Worm (Caenorhabditis elegans) whole organism, L3 larva: Measurements from ENCODE around the gene col-159.

ENCODE experiments used
- ZK546.5 ChIP-seq: sonication (generic microtip); optimal IDR thresholded peaks from 2 replicates; lab custom pipeline; 2017; ENCODE audit warnings: missing biosample characterization, missing genetic modification characterization
- ama-1 ChIP-seq: fragments of 150-350 bp; optimal IDR thresholded peaks from 2 replicates; lab custom pipeline; 2018
- ceh-28 ChIP-seq: fragments of 150-350 bp; optimal IDR thresholded peaks from 2 replicates; lab custom pipeline; 2014; ENCODE audit warnings: missing biosample characterization, missing genetic modification reagents, missing genetic modification characterization
- ceh-82 ChIP-seq: fragments of 150-350 bp; optimal IDR thresholded peaks from 2 replicates; lab custom pipeline; 2014; ENCODE audit warnings: missing biosample characterization, missing genetic modification characterization
- ceh-9 ChIP-seq: sonication (generic microtip); optimal IDR thresholded peaks from 2 replicates; lab custom pipeline; 2018; ENCODE audit warnings: missing biosample characterization, missing genetic modification characterization
- daf-12 ChIP-seq: fragments of 150-350 bp; optimal IDR thresholded peaks from 2 replicates; lab custom pipeline; 2014; ENCODE audit warnings: missing biosample characterization, missing genetic modification reagents, missing genetic modification characterization
- elt-2 ChIP-seq: sonication (generic microtip); optimal IDR thresholded peaks from 2 replicates; lab custom pipeline; 2016; ENCODE audit warnings: missing genetic modification reagents, mild to moderate bottlenecking, missing genetic modification characterization, missing compliant biosample characterization
- fkh-10 ChIP-seq: sonication (generic microtip); optimal IDR thresholded peaks from 2 replicates; lab custom pipeline; 2017; ENCODE audit warnings: missing biosample characterization, missing genetic modification reagents, missing genetic modification characterization
- fkh-2 ChIP-seq: fragments of 150-350 bp; optimal IDR thresholded peaks from 2 replicates; lab custom pipeline; 2014; ENCODE audit warnings: missing biosample characterization, missing genetic modification reagents, missing genetic modification characterization
- hmg-11 ChIP-seq: sonication (generic microtip); optimal IDR thresholded peaks from 2 replicates; lab custom pipeline; 2016; ENCODE audit warnings: missing genetic modification characterization, missing compliant biosample characterization
- jun-1 ChIP-seq: fragments of 150-350 bp; optimal IDR thresholded peaks from 2 replicates; lab custom pipeline; 2014; ENCODE audit warnings: missing biosample characterization, missing genetic modification reagents, missing genetic modification characterization
- lin-15B ChIP-seq: fragments of 150-350 bp; optimal IDR thresholded peaks from 2 replicates; lab custom pipeline; 2014; ENCODE audit warnings: missing biosample characterization, missing genetic modification characterization
- lin-39 ChIP-seq: fragments of 150-350 bp; optimal IDR thresholded peaks from 2 replicates; lab custom pipeline; 2018; ENCODE audit warnings: missing biosample characterization, missing genetic modification reagents, missing genetic modification characterization
- lsy-12 ChIP-seq: sonication (generic microtip); optimal IDR thresholded peaks from 2 replicates; lab custom pipeline; 2016; ENCODE audit warnings: mild to moderate bottlenecking, missing genetic modification characterization, missing compliant biosample characterization
- nhr-12 ChIP-seq: fragments of 150-350 bp; optimal IDR thresholded peaks from 2 replicates; lab custom pipeline; 2014; ENCODE audit warnings: missing biosample characterization, missing genetic modification characterization
- nhr-23 ChIP-seq: fragments of 150-350 bp; optimal IDR thresholded peaks from 2 replicates; lab custom pipeline; 2014; ENCODE audit warnings: missing biosample characterization, missing genetic modification reagents, missing genetic modification characterization
- nhr-237 ChIP-seq: fragments of 150-350 bp; optimal IDR thresholded peaks from 2 replicates; lab custom pipeline; 2014; ENCODE audit warnings: missing biosample characterization, missing genetic modification characterization
- nhr-28 ChIP-seq: fragments of 150-350 bp; optimal IDR thresholded peaks from 2 replicates; lab custom pipeline; 2014; ENCODE audit warnings: missing biosample characterization, missing genetic modification characterization
- nhr-43 ChIP-seq: sonication (generic microtip); optimal IDR thresholded peaks from 2 replicates; lab custom pipeline; 2016; ENCODE audit warnings: mild to moderate bottlenecking, missing genetic modification characterization, missing compliant biosample characterization; ENCODE audit not compliant: poor library complexity, severe bottlenecking
- nhr-67 ChIP-seq: fragments of 150-350 bp; optimal IDR thresholded peaks from 2 replicates; lab custom pipeline; 2014; ENCODE audit warnings: missing biosample characterization, missing genetic modification characterization
- pha-4 ChIP-seq: fragments of 150-350 bp; optimal IDR thresholded peaks from 2 replicates; lab custom pipeline; 2014; ENCODE audit warnings: missing biosample characterization, missing genetic modification reagents, missing genetic modification characterization
- pqm-1 ChIP-seq: fragments of 150-350 bp; optimal IDR thresholded peaks from 2 replicates; lab custom pipeline; 2017; ENCODE audit warnings: missing biosample characterization, missing genetic modification characterization, inconsistent platforms
- sea-2 ChIP-seq: fragments of 150-350 bp; sonication (generic microtip); optimal IDR thresholded peaks from 4 replicates; lab custom pipeline; 2014; ENCODE audit warnings: missing biosample characterization, missing genetic modification reagents, missing genetic modification characterization
- skn-1 ChIP-seq: fragments of 150-350 bp; optimal IDR thresholded peaks from 2 replicates; lab custom pipeline; 2014; ENCODE audit warnings: missing biosample characterization, missing genetic modification characterization
- snpc-4 ChIP-seq: fragments of 150-350 bp; optimal IDR thresholded peaks from 2 replicates; lab custom pipeline; 2014; ENCODE audit warnings: missing biosample characterization, missing genetic modification characterization
- tbx-2 ChIP-seq: sonication (generic microtip); optimal IDR thresholded peaks from 2 replicates; lab custom pipeline; 2016; ENCODE audit warnings: mild to moderate bottlenecking, missing genetic modification characterization, missing compliant biosample characterization
- unc-62 ChIP-seq: fragments of 150-350 bp; sonication (generic microtip); optimal IDR thresholded peaks from 4 replicates; lab custom pipeline; 2014; ENCODE audit warnings: missing biosample characterization, missing genetic modification reagents, missing genetic modification characterization
- zag-1 ChIP-seq: fragments of 150-350 bp; optimal IDR thresholded peaks from 2 replicates; lab custom pipeline; 2014; ENCODE audit warnings: missing biosample characterization, missing genetic modification characterization
- ztf-11 ChIP-seq: fragments of 150-350 bp; optimal IDR thresholded peaks from 2 replicates; lab custom pipeline; 2014; ENCODE audit warnings: missing biosample characterization, missing genetic modification characterization

col-159 gene

DNA sequence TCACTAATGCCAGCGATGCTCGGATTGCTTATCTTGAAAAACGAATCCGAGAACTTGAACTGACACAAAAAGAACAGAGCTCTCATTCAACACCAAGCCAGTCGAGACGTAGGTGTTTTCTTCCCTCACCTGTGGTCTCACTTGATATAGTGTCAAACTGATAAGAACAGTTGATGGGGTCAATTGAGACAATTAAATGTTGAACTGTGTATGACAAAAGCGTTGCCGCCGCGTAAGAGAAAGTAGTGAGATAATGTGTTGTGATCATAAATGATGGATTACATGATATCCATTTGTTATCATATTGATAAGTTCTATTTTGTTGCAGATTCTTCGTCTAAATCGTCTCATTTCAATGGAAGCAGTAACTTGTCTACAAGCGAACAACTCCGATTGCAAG lies 28.3 kb downstream of the col-159 start:
- TF ChIP-seq nhr-43 (tag; lab: Kevin White, UChicago), result peak; percentile 5
- no peak for TF ChIP-seq ceh-82 (tag; lab: Kevin White, UChicago)
- peak; percentile 17 for TF ChIP-seq elt-2 (tag; lab: Kevin White, UChicago)

DNA sequence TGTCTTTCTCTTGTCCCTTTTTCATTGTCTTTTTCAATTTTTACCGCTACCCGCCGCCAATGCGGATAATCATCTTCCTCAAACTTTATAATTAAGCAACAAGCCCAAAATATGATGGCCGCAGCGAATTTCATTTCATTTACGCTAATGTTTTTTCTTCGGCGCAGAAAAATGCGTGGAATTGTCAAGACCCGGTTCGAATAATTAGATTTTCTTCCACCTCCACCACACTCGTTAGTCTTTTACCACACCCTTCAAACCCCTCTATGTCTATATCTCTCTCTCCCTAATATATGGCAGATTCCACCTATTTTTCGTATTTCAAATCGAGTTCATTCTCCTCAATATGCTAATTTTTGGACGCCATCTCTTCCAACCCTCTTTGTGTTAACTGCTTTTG lies 31.5 kb downstream of the col-159 start:
- no peak for TF ChIP-seq ZK546.5 (tag; lab: Kevin White, UChicago)
- no peak for TF ChIP-seq nhr-23 (tag; lab: Kevin White, UChicago)
- TF ChIP-seq sea-2 (GFP tag; lab: Kevin White, UChicago), result no peak
- no peak for TF ChIP-seq lin-39 (tag; lab: Kevin White, UChicago)
- no peak for TF ChIP-seq daf-12
- TF ChIP-seq lin-15B (tag; lab: Kevin White, UChicago), result no peak
- TF ChIP-seq unc-62 (GFP tag; lab: Kevin White, UChicago), result no peak
- TF ChIP-seq pqm-1 (tag; lab: Kevin White, UChicago), result no peak
- TF ChIP-seq ama-1 (lab: Kevin White, UChicago), result no peak
- TF ChIP-seq jun-1 (tag; lab: Kevin White, UChicago), result no peak

DNA sequence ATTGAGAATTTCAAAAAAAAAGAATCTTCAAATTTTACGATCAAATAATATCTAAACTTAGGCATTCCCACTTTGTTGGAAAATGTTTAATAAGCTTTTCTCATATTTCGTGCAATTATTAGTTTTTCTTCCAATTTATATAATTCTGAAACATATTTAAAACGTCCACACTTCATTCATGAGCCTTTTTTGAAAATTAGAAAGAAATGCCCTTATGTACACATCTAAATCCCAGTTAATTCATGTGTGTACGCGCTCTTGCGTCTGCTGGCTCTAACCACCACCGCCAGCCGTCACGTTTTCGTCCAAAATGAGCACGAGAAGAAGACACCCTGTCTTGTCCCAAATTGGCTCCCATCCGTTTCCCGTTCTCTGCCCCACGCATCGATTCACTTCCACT lies 35.4 kb downstream of the col-159 start:
- no peak for TF ChIP-seq nhr-237 (tag; lab: Kevin White, UChicago)
- TF ChIP-seq hmg-11 (tag; lab: Kevin White, UChicago), result peak; percentile 4

DNA sequence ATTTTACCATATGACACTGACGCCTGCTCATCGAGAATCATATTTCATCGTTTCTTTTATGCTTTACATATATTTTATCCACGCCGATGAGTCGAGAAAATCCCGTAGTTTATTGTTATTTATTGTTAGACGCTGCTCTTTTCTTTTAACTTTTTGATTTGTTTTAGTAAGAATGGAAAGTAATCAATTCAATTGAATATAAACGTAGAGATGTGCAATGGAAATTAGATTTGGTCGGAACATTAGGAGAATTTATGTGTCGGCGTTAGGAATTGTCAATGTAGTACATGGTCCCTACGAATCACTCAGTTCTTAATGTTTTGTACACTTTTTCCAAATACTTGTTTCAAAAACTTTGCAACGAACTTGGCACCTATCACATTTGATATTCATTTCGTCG lies 36.7 kb downstream of the col-159 start:
- TF ChIP-seq ztf-11 (tag; lab: Kevin White, UChicago) (no peak), ceh-28 (tag; lab: Kevin White, UChicago) (no peak), nhr-67 (tag; lab: Kevin White, UChicago) (no peak), fkh-10 (peak; percentile 40), snpc-4 (no peak), jun-1 (tag; lab: Kevin White, UChicago) (no peak)

DNA sequence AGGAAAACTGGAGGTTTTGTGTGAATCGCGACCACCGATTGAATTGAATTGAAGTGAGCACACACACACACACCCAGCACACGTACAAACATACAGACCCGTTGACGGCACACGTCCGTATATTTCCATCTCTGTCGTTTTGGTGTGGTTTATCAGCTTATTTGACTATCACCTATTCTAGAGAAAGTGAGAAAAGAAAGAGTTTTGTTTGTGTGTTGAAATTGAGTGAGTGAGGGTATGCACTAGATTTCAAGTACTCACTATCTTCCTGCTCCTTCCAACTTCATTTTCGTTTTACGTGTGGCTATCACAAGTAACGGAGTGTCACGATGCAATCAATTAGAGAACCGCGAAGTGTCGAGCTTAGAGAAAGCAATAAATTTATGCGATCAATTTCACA lies 38.1 kb downstream of the col-159 start:
- peak; percentile 80 for TF ChIP-seq elt-2 (tag; lab: Kevin White, UChicago)
- peak; percentile 14 for TF ChIP-seq snpc-4
- TF ChIP-seq nhr-28 (tag; lab: Kevin White, UChicago), result no peak
- TF ChIP-seq skn-1 (tag; lab: Kevin White, UChicago), result no peak
- no peak for TF ChIP-seq nhr-12 (tag; lab: Kevin White, UChicago)
- TF ChIP-seq pha-4 (tag; lab: Kevin White, UChicago), result peak; percentile 62
- TF ChIP-seq pqm-1 (tag; lab: Kevin White, UChicago), result peak; percentile 51

DNA sequence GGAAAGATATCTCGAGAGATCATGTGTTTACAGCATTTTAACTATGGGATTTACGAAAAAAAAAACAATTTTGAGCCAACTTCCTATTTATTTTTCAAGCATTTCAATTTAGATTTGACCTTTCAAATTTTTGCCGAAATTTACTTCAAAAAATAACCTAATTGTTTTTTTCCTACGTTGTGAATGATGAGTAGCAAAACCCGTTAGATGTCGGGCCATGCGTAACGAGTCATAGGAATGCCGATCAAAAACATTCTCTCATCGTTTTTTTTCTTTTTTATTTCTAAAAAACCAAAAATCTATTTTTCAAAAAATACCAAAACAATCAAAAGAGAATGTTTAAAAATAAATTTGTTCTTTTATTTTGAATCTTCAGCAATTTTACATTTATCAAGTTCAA lies 39.1 kb downstream of the col-159 start:
- TF ChIP-seq elt-2 (tag; lab: Kevin White, UChicago) (no peak), snpc-4 (peak; percentile 81)

DNA sequence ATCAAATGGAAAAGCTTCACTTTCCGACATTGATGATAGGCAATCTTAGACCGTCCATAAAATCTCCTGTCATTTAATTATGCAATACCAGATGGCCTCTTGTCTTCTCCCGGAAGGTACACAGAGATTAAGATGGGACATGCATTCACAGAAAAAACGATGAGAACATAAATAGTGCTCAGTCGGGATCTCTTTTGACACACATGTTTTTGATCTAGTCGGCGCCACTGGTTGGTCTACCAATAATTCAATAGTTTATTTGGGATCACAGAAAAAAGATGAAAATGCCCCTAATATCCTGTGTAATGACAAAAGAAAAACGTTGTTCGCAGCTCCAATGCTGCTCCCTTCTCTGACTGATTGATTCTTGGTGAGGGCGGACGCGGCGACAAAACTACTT lies 40.9 kb downstream of the col-159 start:
- no peak for TF ChIP-seq ceh-28 (tag; lab: Kevin White, UChicago)
- TF ChIP-seq ceh-9 (tag; lab: Kevin White, UChicago), result no peak
- TF ChIP-seq ceh-82 (tag; lab: Kevin White, UChicago), result no peak
- peak; percentile 11 for TF ChIP-seq lin-39 (tag; lab: Kevin White, UChicago)
- TF ChIP-seq fkh-2 (tag; lab: Kevin White, UChicago), result no peak
- no peak for TF ChIP-seq nhr-43 (tag; lab: Kevin White, UChicago)
- TF ChIP-seq, all 47 proteins: peak for 1

DNA sequence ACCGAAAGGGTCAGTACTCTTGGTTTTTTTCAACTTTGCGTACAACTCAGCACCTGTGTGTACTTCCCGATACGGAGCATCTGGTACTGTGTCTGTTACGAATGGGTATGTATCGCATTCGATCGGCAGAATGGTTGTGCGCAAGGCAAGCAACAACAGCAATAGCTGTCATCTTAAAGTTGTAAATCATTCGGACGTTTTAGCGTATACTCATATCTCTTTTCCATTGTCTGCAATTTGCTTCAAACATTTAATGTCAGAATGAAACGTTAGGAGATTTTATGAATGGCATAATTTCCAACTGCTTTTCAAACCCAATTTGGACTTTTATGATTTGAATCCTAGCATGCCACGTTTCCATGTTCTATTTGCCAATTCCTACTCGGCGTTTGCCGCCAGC lies 44.9 kb downstream of the col-159 start:
- no peak for TF ChIP-seq lsy-12
- no peak for TF ChIP-seq daf-12
- TF ChIP-seq fkh-10, result no peak
- no peak for TF ChIP-seq sea-2 (GFP tag; lab: Kevin White, UChicago)
- no peak for TF ChIP-seq fkh-2 (tag; lab: Kevin White, UChicago)
- TF ChIP-seq ZK546.5 (tag; lab: Kevin White, UChicago), result no peak
- TF ChIP-seq jun-1 (tag; lab: Kevin White, UChicago), result no peak
- TF ChIP-seq snpc-4, result no peak
- no peak for TF ChIP-seq zag-1 (tag; lab: Kevin White, UChicago)
- no peak for TF ChIP-seq ceh-82 (tag; lab: Kevin White, UChicago)
- no peak for TF ChIP-seq tbx-2 (tag; lab: Kevin White, UChicago)
